Fruit fly (Drosophila melanogaster) whole organism, embryonic: Measurements from ENCODE around the gene Pdh.

ENCODE experiments used
- CG1024 ChIP-seq: fragments of 200-800 bp; sonication (Bioruptor generic); IDR thresholded peaks from 2 replicates; pipeline ENCODE4 v1.3.6; 2022; ENCODE audit warnings: missing biosample characterization, missing genetic modification characterization
- CG10267 ChIP-seq: fragments of 200-800 bp; sonication (Bioruptor generic); optimal IDR thresholded peaks from 2 replicates; lab custom pipeline; 2018; ENCODE audit warnings: missing biosample characterization, mild to moderate bottlenecking, missing genetic modification characterization, moderate library complexity
- CG10274 ChIP-seq: fragments of 200-800 bp; sonication (Bioruptor generic); optimal IDR thresholded peaks from 3 replicates; lab custom pipeline; 2017; ENCODE audit warnings: missing biosample characterization, mild to moderate bottlenecking, missing genetic modification characterization
- CG10431 ChIP-seq: fragments of 200-800 bp; sonication (Bioruptor generic); optimal IDR thresholded peaks from 3 replicates; lab custom pipeline; 2018; ENCODE audit warnings: missing biosample characterization, mild to moderate bottlenecking, missing genetic modification characterization
- CG10959 ChIP-seq: fragments of 200-800 bp; sonication (Bioruptor generic); IDR thresholded peaks from 2 replicates; pipeline ENCODE4 v1.3.6; 2022; ENCODE audit warnings: missing biosample characterization, missing genetic modification characterization
- CG14050 ChIP-seq: fragments of 200-800 bp; sonication (Bioruptor generic); IDR thresholded peaks from 3 replicates; pipeline ENCODE4 v1.3.6; 2022; ENCODE audit warnings: missing biosample characterization, missing genetic modification characterization
- CG16779 ChIP-seq: fragments of 200-800 bp; sonication (Bioruptor generic); IDR thresholded peaks from 2 replicates; pipeline ENCODE4 v1.3.6; 2022; ENCODE audit warnings: missing biosample characterization, missing genetic modification characterization
- CG18011 ChIP-seq: fragments of 200-800 bp; sonication (Bioruptor generic); optimal IDR thresholded peaks from 2 replicates; lab custom pipeline; 2017; ENCODE audit warnings: missing biosample characterization, missing genetic modification characterization, mild to moderate bottlenecking, moderate library complexity, missing genotype
- CG2889 ChIP-seq: fragments of 200-800 bp; sonication (Bioruptor generic); IDR thresholded peaks from 3 replicates; pipeline ENCODE4 v1.3.6; 2022; ENCODE audit warnings: missing biosample characterization, missing genetic modification characterization
- CG32772 ChIP-seq: fragments of 200-800 bp; sonication (Bioruptor generic); IDR thresholded peaks from 2 replicates; pipeline ENCODE4 v1.3.6; 2022; ENCODE audit warnings: missing biosample characterization, missing genetic modification characterization
- CG7987 ChIP-seq: fragments of 200-800 bp; sonication (Bioruptor generic); optimal IDR thresholded peaks from 2 replicates; lab custom pipeline; 2018; ENCODE audit warnings: missing biosample characterization, mild to moderate bottlenecking, missing genetic modification characterization, moderate library complexity
- CG8478 ChIP-seq: fragments of >200 bp; optimal IDR thresholded peaks from 2 replicates; lab custom pipeline; 2018
- CG9215 ChIP-seq: fragments of 200-800 bp; sonication (Bioruptor generic); IDR thresholded peaks from 2 replicates; pipeline ENCODE4 v1.3.6; 2022; ENCODE audit warnings: missing biosample characterization, missing genetic modification characterization
- Chrac-16 ChIP-seq: fragments of 200-800 bp; sonication (Bioruptor generic); optimal IDR thresholded peaks from 3 replicates; lab custom pipeline; 2016; ENCODE audit warnings: missing biosample characterization, missing genetic modification characterization
- Dbx ChIP-seq: fragments of 200-800 bp; sonication (Bioruptor generic); IDR thresholded peaks from 3 replicates; pipeline ENCODE4 v1.3.6; 2022; ENCODE audit warnings: missing biosample characterization, missing genetic modification characterization
- Dip2 ChIP-seq: fragments of 200-800 bp; sonication (Bioruptor generic); IDR thresholded peaks from 2 replicates; pipeline ENCODE4 v1.3.6; 2022; ENCODE audit warnings: missing biosample characterization, missing genetic modification characterization
- Dip3 ChIP-seq: fragments of 200-800 bp; sonication (Bioruptor generic); optimal IDR thresholded peaks from 3 replicates; lab custom pipeline; 2016; ENCODE audit warnings: missing biosample characterization, missing genetic modification characterization
- GATAe ChIP-seq: fragments of 200-800 bp; sonication (Bioruptor generic); conservative IDR thresholded peaks from 2 replicates; pipeline ENCODE4 v1.3.6; 2022; ENCODE audit warnings: missing biosample characterization, missing genetic modification characterization
- Gug ChIP-seq: fragments of 200-800 bp; sonication (Bioruptor generic); IDR thresholded peaks from 4 replicates; pipeline ENCODE4 v1.3.6; 2022; ENCODE audit warnings: missing biosample characterization, missing genetic modification characterization
- Nf-YC ChIP-seq: fragments of 200-800 bp; optimal IDR thresholded peaks from 3 replicates; lab custom pipeline; 2019; ENCODE audit warnings: missing biosample characterization, mild to moderate bottlenecking, missing genetic modification characterization, moderate library complexity
- Ptx1 ChIP-seq: fragments of 200-800 bp; sonication (Bioruptor generic); IDR thresholded peaks from 2 replicates; pipeline ENCODE4 v1.3.6; 2022; ENCODE audit warnings: missing biosample characterization, missing genetic modification characterization
- Side ChIP-seq: fragments of 200-800 bp; sonication (Bioruptor generic); optimal IDR thresholded peaks from 2 replicates; lab custom pipeline; 2016; ENCODE audit warnings: missing biosample characterization, missing genetic modification characterization
- Taf1 ChIP-seq: fragments of 200-800 bp; sonication (Bioruptor generic); IDR thresholded peaks from 2 replicates; pipeline ENCODE4 v1.3.6; 2022; ENCODE audit warnings: missing biosample characterization, missing genetic modification characterization
- Usf ChIP-seq: fragments of 200-800 bp; sonication (Bioruptor generic); optimal IDR thresholded peaks from 2 replicates; lab custom pipeline; 2017; ENCODE audit warnings: missing genotype, missing biosample characterization, missing genetic modification characterization
- Xbp1 ChIP-seq: fragments of 200-800 bp; sonication (Bioruptor generic); optimal IDR thresholded peaks from 3 replicates; lab custom pipeline; 2016; ENCODE audit warnings: missing biosample characterization, mild to moderate bottlenecking, missing genetic modification characterization
- Xrp1 ChIP-seq: fragments of 200-800 bp; sonication (Bioruptor generic); IDR thresholded peaks from 2 replicates; pipeline ENCODE4 v1.3.6; 2022; ENCODE audit warnings: missing biosample characterization, missing genetic modification characterization
- bsh ChIP-seq, 2 experiments: fragments of 200-800 bp; sonication (Bioruptor generic); optimal IDR thresholded peaks; 2 replicates each; lab custom pipeline; 2017 to 2018; ENCODE audit warnings: mild to moderate bottlenecking in 2 of 2, missing biosample characterization in 2 of 2, missing genetic modification characterization in 2 of 2, moderate library complexity in 1 of 2
- caup ChIP-seq: fragments of 200-800 bp; sonication (Bioruptor generic); optimal IDR thresholded peaks from 3 replicates; lab custom pipeline; 2017; ENCODE audit warnings: missing biosample characterization, mild to moderate bottlenecking, missing genetic modification characterization, moderate library complexity; ENCODE audit not compliant: severe bottlenecking
- croc ChIP-seq: fragments of 200-800 bp; sonication (Bioruptor generic); conservative IDR thresholded peaks from 3 replicates; pipeline ENCODE4 v1.3.6; 2022; ENCODE audit warnings: missing biosample characterization, missing genetic modification characterization
- crol ChIP-seq: fragments of 200-800 bp; sonication (Bioruptor generic); IDR thresholded peaks from 2 replicates; pipeline ENCODE4 v1.3.6; 2022; ENCODE audit warnings: missing biosample characterization, missing genetic modification characterization
- da ChIP-seq: fragments of 200-800 bp; sonication (Bioruptor generic); optimal IDR thresholded peaks from 2 replicates; lab custom pipeline; 2016; ENCODE audit warnings: missing biosample characterization, missing genetic modification characterization
- dmrt99B ChIP-seq: fragments of 200-800 bp; sonication (Bioruptor generic); optimal IDR thresholded peaks from 2 replicates; lab custom pipeline; 2018; ENCODE audit warnings: missing biosample characterization, mild to moderate bottlenecking, missing genetic modification characterization, moderate library complexity
- emc ChIP-seq: fragments of 200-800 bp; sonication (Bioruptor generic); optimal IDR thresholded peaks from 2 replicates; lab custom pipeline; 2016; ENCODE audit warnings: missing biosample characterization, missing genetic modification characterization
- en ChIP-seq: fragments of 200-800 bp; sonication (Bioruptor generic); optimal IDR thresholded peaks from 2 replicates; lab custom pipeline; 2016; ENCODE audit warnings: missing biosample characterization, missing genetic modification characterization
- fu2 ChIP-seq: fragments of 200-800 bp; sonication (Bioruptor generic); optimal IDR thresholded peaks from 2 replicates; lab custom pipeline; 2016; ENCODE audit warnings: missing biosample characterization, missing genetic modification characterization
- gcm2 ChIP-seq: fragments of 200-800 bp; sonication (Bioruptor generic); optimal IDR thresholded peaks from 2 replicates; lab custom pipeline; 2016; ENCODE audit warnings: missing biosample characterization, missing genetic modification characterization
- h ChIP-seq: fragments of >200 bp; optimal IDR thresholded peaks from 2 replicates; lab custom pipeline; 2017
- hkb ChIP-seq, 2 experiments: fragments of 200-800 bp in 1 of 2; fragments of >200 bp in 1 of 2; sonication (Bioruptor generic) in 1 of 2; IDR thresholded peaks in 1 of 2; optimal IDR thresholded peaks in 1 of 2; 2 replicates each; pipeline versions ENCODE4 v1.3.6 to Lab custom; 2017 to 2022; ENCODE audit warnings: missing biosample characterization in 1 of 2, missing genetic modification characterization in 1 of 2
- kni ChIP-seq: fragments of 200-800 bp; sonication (Bioruptor generic); optimal IDR thresholded peaks from 3 replicates; lab custom pipeline; 2017; ENCODE audit warnings: mild to moderate bottlenecking, missing biosample characterization, missing genetic modification reagents, missing genetic modification characterization
- lbe ChIP-seq: fragments of 200-800 bp; sonication (Bioruptor generic); optimal IDR thresholded peaks from 2 replicates; lab custom pipeline; 2016; ENCODE audit warnings: missing biosample characterization, mild to moderate bottlenecking, missing genetic modification characterization
- lmd ChIP-seq: fragments of 200-800 bp; sonication (Bioruptor generic); IDR thresholded peaks from 2 replicates; pipeline ENCODE4 v1.3.6; 2022; ENCODE audit warnings: missing biosample characterization, missing genetic modification characterization
- onecut ChIP-seq: fragments of 200-800 bp; sonication (Bioruptor generic); IDR thresholded peaks from 2 replicates; pipeline ENCODE4 v1.3.6; 2022; ENCODE audit warnings: missing biosample characterization, missing genetic modification characterization
- pb ChIP-seq: fragments of 200-800 bp; sonication (Bioruptor generic); optimal IDR thresholded peaks from 3 replicates; lab custom pipeline; 2016; ENCODE audit warnings: missing biosample characterization, missing genetic modification characterization
- repo ChIP-seq: fragments of 200-800 bp; sonication (Bioruptor generic); optimal IDR thresholded peaks from 2 replicates; lab custom pipeline; 2016; ENCODE audit warnings: missing biosample characterization, missing genetic modification characterization
- stwl ChIP-seq: fragments of 200-800 bp; sonication (Bioruptor generic); optimal IDR thresholded peaks from 3 replicates; lab custom pipeline; 2018; ENCODE audit warnings: missing biosample characterization, mild to moderate bottlenecking, missing genetic modification characterization, moderate library complexity
- tgo ChIP-seq: fragments of 200-800 bp; sonication (Bioruptor generic); IDR thresholded peaks from 3 replicates; pipeline ENCODE4 v1.3.6; 2022; ENCODE audit warnings: missing biosample characterization, missing genetic modification characterization
- tll ChIP-seq, 2 experiments: fragments of 200-800 bp in 1 of 2; fragments of >200 bp in 1 of 2; sonication (Bioruptor generic) in 1 of 2; optimal IDR thresholded peaks; 2 replicates each; lab custom pipeline; 2017 to 2019; ENCODE audit warnings: missing biosample characterization in 2 of 2, missing genetic modification characterization in 2 of 2, mild to moderate bottlenecking in 1 of 2, moderate library complexity in 1 of 2
- yki ChIP-seq: fragments of >200 bp; optimal IDR thresholded peaks from 3 replicates; lab custom pipeline; 2018
- zf30C ChIP-seq: fragments of 200-800 bp; sonication (Bioruptor generic); optimal IDR thresholded peaks from 3 replicates; lab custom pipeline; 2018; ENCODE audit warnings: missing biosample characterization, mild to moderate bottlenecking, missing genetic modification characterization

The Pdh gene

DNA sequence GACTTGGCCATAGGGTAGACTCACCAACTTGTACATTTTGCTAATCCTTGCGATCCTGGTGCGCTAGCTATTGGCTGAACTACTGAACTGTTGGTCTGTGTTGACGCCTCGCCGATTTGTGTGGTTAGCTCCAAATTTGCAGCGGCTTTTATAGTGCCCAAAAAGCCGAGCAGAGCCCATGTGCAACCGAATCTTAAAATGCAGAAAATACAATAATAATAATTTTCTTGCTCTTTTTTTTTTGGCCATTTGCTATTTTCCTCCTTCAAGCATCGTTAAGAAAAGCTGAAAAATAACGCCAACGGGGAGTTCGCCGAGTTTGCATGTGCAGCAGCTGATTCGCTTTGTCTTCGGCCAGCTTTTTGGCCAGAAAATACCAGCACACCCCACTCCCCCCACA, 45.7 kb downstream of the Pdh start, which contains the start of gene CG13042:
CG13042 (minus strand) TSS at position 101 of the 400 bp plus-strand sequence.
- 0 out of 4 replicates have a peak, but pooled peaks have one; percentile 2 for TF ChIP-seq Gug
- no peak for TF ChIP-seq CG1024

DNA sequence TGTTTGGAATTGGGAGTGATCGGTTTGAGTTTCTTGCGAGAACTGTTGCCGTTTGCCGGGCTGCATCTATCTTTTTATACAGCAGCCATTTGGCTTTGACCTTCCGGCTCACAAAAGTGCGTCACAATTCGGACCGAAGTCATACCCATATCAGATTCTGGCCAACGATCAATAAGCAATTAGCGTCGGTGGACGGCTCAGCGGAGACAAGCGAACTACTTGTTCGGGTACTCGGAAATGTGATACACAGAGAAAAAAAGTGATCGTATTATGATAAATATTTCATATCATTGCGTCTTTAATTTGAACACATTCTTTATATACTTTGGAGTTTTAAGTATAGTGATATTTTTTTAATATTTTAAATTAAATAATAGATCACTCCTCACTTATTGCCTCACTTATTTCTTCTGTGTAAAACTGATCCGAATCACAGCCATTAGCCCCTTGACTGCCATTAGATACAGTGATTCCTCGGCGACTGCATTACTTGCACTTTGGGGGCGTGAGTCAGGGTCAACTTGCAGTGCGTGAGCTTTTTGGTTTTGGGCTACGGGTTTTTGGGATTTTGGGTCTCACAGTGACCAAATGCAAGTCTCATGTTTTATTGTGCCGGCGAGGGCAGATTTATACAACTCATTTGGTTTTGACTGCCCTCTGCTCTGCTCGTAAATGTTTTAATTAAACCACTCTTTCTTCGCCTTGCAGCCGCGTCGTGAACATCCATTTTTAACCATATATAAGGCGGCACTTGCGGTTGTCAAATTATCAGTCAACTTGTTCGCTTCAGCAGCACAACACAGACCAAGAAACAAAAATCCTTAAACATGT, 48.1 kb downstream of the Pdh start, which contains the start of the genes CG13043 and CG13063:
CG13043 (minus strand) TSS at position 51 of the 831 bp plus-strand sequence.
CG13063 (plus strand) TSS at position 781 of the 831 bp plus-strand sequence.
- TF ChIP-seq Nf-YC (tag; lab: Kevin White, UChicago) = no peak
- no peak for TF ChIP-seq crol
- no peak for TF ChIP-seq kni (GFP tag; lab: Kevin White, UChicago)
- TF ChIP-seq Taf1 = no peak
- no peak for TF ChIP-seq Dbx (GFP tag; lab: Robert Waterston, UW)
- TF ChIP-seq croc (GFP tag; lab: Robert Waterston, UW) = no peak
- no peak for TF ChIP-seq emc (GFP tag; lab: Kevin White, UChicago)
- TF ChIP-seq tll (GFP tag; optimal IDR thresholded peaks at IDR 0.05; lab: Kevin White, UChicago) = no peak
- no peak for TF ChIP-seq zf30C (GFP tag; lab: Kevin White, UChicago)
- no peak for TF ChIP-seq stwl (tag; lab: Kevin White, UChicago)
- TF ChIP-seq yki (lab: Kevin White, UChicago) = no peak
- no peak for TF ChIP-seq CG9215 (GFP tag; lab: Robert Waterston, UW)
- no peak for TF ChIP-seq CG32772
- TF ChIP-seq fu2 (GFP tag; lab: Kevin White, UChicago) = no peak
- no peak for TF ChIP-seq GATAe (GFP tag; lab: Robert Waterston, UW)
- TF ChIP-seq tgo (GFP tag; lab: Robert Waterston, UW) = no peak
- TF ChIP-seq Chrac-16 (GFP tag; lab: Kevin White, UChicago) = no peak
- TF ChIP-seq CG1024 = no peak
- TF ChIP-seq Side = no peak
- no peak for TF ChIP-seq da (GFP tag; lab: Kevin White, UChicago)
- no peak for TF ChIP-seq CG2889
- TF ChIP-seq en = no peak
- TF ChIP-seq Xrp1 (GFP tag; lab: Robert Waterston, UW) = no peak
- no peak for TF ChIP-seq CG10267
- TF ChIP-seq h (lab: Kevin White, UChicago) = no peak
- no peak for TF ChIP-seq gcm2 (GFP tag; lab: Kevin White, UChicago)
- no peak for TF ChIP-seq CG10959 (GFP tag; lab: Robert Waterston, UW)
- no peak for TF ChIP-seq lbe (GFP tag; lab: Kevin White, UChicago)
- TF ChIP-seq CG10274 (GFP tag; lab: Kevin White, UChicago) = no peak
- no peak for TF ChIP-seq Dip2 (GFP tag; lab: Robert Waterston, UW)
- TF ChIP-seq CG7987 = no peak
- no peak for TF ChIP-seq CG16779 (GFP tag; lab: Robert Waterston, UW)
- TF ChIP-seq repo = no peak
- TF ChIP-seq Dip3 (GFP tag; lab: Kevin White, UChicago) = no peak
- TF ChIP-seq Xbp1 = no peak
- no peak for TF ChIP-seq CG10431 (GFP tag; lab: Kevin White, UChicago)
- no peak for TF ChIP-seq pb (GFP tag; lab: Kevin White, UChicago)
- no peak for TF ChIP-seq CG8478
- TF ChIP-seq Ptx1 (GFP tag; lab: Robert Waterston, UW) = peak; percentile 35; the same call in 1 of the 2 replicates
- TF ChIP-seq Usf (GFP tag; lab: Kevin White, UChicago) = no peak
- TF ChIP-seq caup = no peak
- no peak for TF ChIP-seq bsh (GFP tag; optimal IDR thresholded peaks at IDR 0.05; lab: Kevin White, UChicago)
- no peak for TF ChIP-seq lmd (GFP tag; lab: Robert Waterston, UW)
- no peak for TF ChIP-seq hkb (optimal IDR thresholded peaks at IDR 0.05; lab: Kevin White, UChicago)
- TF ChIP-seq hkb (GFP tag; IDR thresholded peaks at IDR 0.05; lab: Robert Waterston, UW) = 0 out of 2 replicates have a peak, but pooled peaks have one; percentile 25
- peak; percentile 2 for TF ChIP-seq dmrt99B
- TF ChIP-seq onecut = no peak
- TF ChIP-seq CG18011 = no peak
- no peak for TF ChIP-seq CG14050 (GFP tag; lab: Robert Waterston, UW)
